Fruit fly (Drosophila melanogaster) whole organism, embryonic: ENCODE results near the gene Ance-2.

Experiments
- Asciz ChIP-seq: fragments of 200-800 bp; sonication (Bioruptor generic); optimal IDR thresholded peaks from 2 replicates; lab custom pipeline; 2017; ENCODE audit warnings: missing biosample characterization, mild to moderate bottlenecking, missing genetic modification characterization, missing genetic modification reagents
- Bgb ChIP-seq: fragments of 200-800 bp; sonication (Bioruptor generic); IDR thresholded peaks from 2 replicates; pipeline ENCODE4 v1.3.6; 2022; ENCODE audit warnings: missing biosample characterization, missing genetic modification characterization; ENCODE audit not compliant: partially characterized antibody
- CG1024 ChIP-seq: fragments of 200-800 bp; sonication (Bioruptor generic); IDR thresholded peaks from 2 replicates; pipeline ENCODE4 v1.3.6; 2022; ENCODE audit warnings: missing biosample characterization, missing genetic modification characterization
- CG14860 ChIP-seq: fragments of 200-800 bp; sonication (Bioruptor generic); IDR thresholded peaks from 3 replicates; pipeline ENCODE4 v1.3.6; 2022; ENCODE audit warnings: missing biosample characterization, missing genetic modification characterization; ENCODE audit not compliant: partially characterized antibody
- CG15601 ChIP-seq: fragments of 200-800 bp; sonication (Bioruptor generic); optimal IDR thresholded peaks from 3 replicates; lab custom pipeline; 2019; ENCODE audit warnings: missing biosample characterization, mild to moderate bottlenecking, missing genetic modification characterization, moderate library complexity
- CG15696 ChIP-seq: fragments of 200-800 bp; sonication (Bioruptor generic); optimal IDR thresholded peaks from 2 replicates; lab custom pipeline; 2019; ENCODE audit warnings: missing biosample characterization, mild to moderate bottlenecking, missing genetic modification characterization, moderate library complexity
- CG16813 ChIP-seq: fragments of 200-800 bp; sonication (Bioruptor generic); IDR thresholded peaks from 3 replicates; pipeline ENCODE4 v1.3.6; 2022; ENCODE audit warnings: missing biosample characterization, missing genetic modification characterization; ENCODE audit not compliant: partially characterized antibody
- CG33557 ChIP-seq: fragments of 200-800 bp; sonication (Bioruptor generic); optimal IDR thresholded peaks from 2 replicates; lab custom pipeline; 2019; ENCODE audit warnings: missing biosample characterization, mild to moderate bottlenecking, missing genetic modification characterization, moderate library complexity
- CG34376 ChIP-seq: fragments of 200-800 bp; sonication (Bioruptor generic); optimal IDR thresholded peaks from 2 replicates; lab custom pipeline; 2018; ENCODE audit warnings: missing biosample characterization, mild to moderate bottlenecking, missing genetic modification characterization
- CG6254 ChIP-seq: fragments of 200-800 bp; sonication (Bioruptor generic); optimal IDR thresholded peaks from 3 replicates; lab custom pipeline; 2017; ENCODE audit warnings: mild to moderate bottlenecking, missing biosample characterization, missing genetic modification reagents, missing genetic modification characterization
- CG6813 ChIP-seq: fragments of 200-800 bp; sonication (Bioruptor generic); optimal IDR thresholded peaks from 2 replicates; lab custom pipeline; 2017; ENCODE audit warnings: missing biosample characterization, missing genetic modification characterization, mild to moderate bottlenecking, moderate library complexity, missing genetic modification reagents
- CG7839 ChIP-seq: fragments of 200-800 bp; sonication (Bioruptor generic); optimal IDR thresholded peaks from 3 replicates; lab custom pipeline; 2018; ENCODE audit warnings: missing biosample characterization, mild to moderate bottlenecking, missing genetic modification characterization, moderate library complexity
- CG8359 ChIP-seq: fragments of 200-800 bp; sonication (Bioruptor generic); optimal IDR thresholded peaks from 2 replicates; lab custom pipeline; 2017; ENCODE audit warnings: missing biosample characterization, mild to moderate bottlenecking, missing genetic modification characterization, borderline replicate concordance
- CTCF ChIP-seq: fragments of 200-800 bp; sonication (Bioruptor generic); optimal IDR thresholded peaks from 2 replicates; lab custom pipeline; 2017; ENCODE audit warnings: missing biosample characterization, mild to moderate bottlenecking, missing genetic modification characterization, moderate library complexity
- Dip3 ChIP-seq: fragments of 200-800 bp; sonication (Bioruptor generic); optimal IDR thresholded peaks from 3 replicates; lab custom pipeline; 2016; ENCODE audit warnings: missing biosample characterization, missing genetic modification characterization
- Fer3 ChIP-seq: fragments of 200-800 bp; sonication (Bioruptor generic); optimal IDR thresholded peaks from 2 replicates; lab custom pipeline; 2018; ENCODE audit warnings: missing biosample characterization, mild to moderate bottlenecking, missing genetic modification characterization, moderate library complexity
- HLH3B ChIP-seq: fragments of 200-800 bp; sonication (Bioruptor generic); IDR thresholded peaks from 2 replicates; pipeline ENCODE4 v1.3.6; 2022; ENCODE audit warnings: missing biosample characterization, missing genetic modification characterization
- HLH4C ChIP-seq: fragments of 200-800 bp; sonication (Bioruptor generic); IDR thresholded peaks from 3 replicates; pipeline ENCODE4 v1.3.6; 2022; ENCODE audit warnings: missing biosample characterization, missing genetic modification characterization; ENCODE audit not compliant: partially characterized antibody
- Mrtf ChIP-seq: fragments of 200-800 bp; sonication (Bioruptor generic); IDR thresholded peaks from 3 replicates; pipeline ENCODE4 v1.3.6; 2022; ENCODE audit warnings: missing biosample characterization, missing genetic modification characterization
- amos ChIP-seq: fragments of 200-800 bp; sonication (Bioruptor generic); IDR thresholded peaks from 2 replicates; pipeline ENCODE4 v1.3.6; 2022; ENCODE audit warnings: missing biosample characterization, missing genetic modification characterization; ENCODE audit not compliant: partially characterized antibody
- az2 ChIP-seq: fragments of 200-800 bp; sonication (Bioruptor generic); optimal IDR thresholded peaks from 3 replicates; lab custom pipeline; 2016; ENCODE audit warnings: missing biosample characterization, missing genetic modification characterization
- bbx ChIP-seq: fragments of 200-800 bp; sonication (Bioruptor generic); IDR thresholded peaks from 2 replicates; pipeline ENCODE4 v1.3.6; 2022; ENCODE audit warnings: missing biosample characterization, missing genetic modification characterization; ENCODE audit not compliant: partially characterized antibody
- bcd ChIP-seq: fragments of 200-800 bp; sonication (Bioruptor generic); optimal IDR thresholded peaks from 2 replicates; lab custom pipeline; 2017; ENCODE audit warnings: missing biosample characterization, mild to moderate bottlenecking, missing genetic modification characterization
- da ChIP-seq: fragments of 200-800 bp; sonication (Bioruptor generic); optimal IDR thresholded peaks from 2 replicates; lab custom pipeline; 2016; ENCODE audit warnings: missing biosample characterization, missing genetic modification characterization
- dmrt11E ChIP-seq: fragments of 200-800 bp; sonication (Bioruptor generic); optimal IDR thresholded peaks from 3 replicates; lab custom pipeline; 2018; ENCODE audit warnings: missing biosample characterization, mild to moderate bottlenecking, missing genetic modification characterization, moderate library complexity
- exex ChIP-seq: fragments of 200-800 bp; sonication (Bioruptor generic); optimal IDR thresholded peaks from 4 replicates; lab custom pipeline; 2018; ENCODE audit warnings: missing biosample characterization, mild to moderate bottlenecking, missing genetic modification characterization, moderate library complexity
- grn ChIP-seq: fragments of 200-800 bp; sonication (Bioruptor generic); optimal IDR thresholded peaks from 3 replicates; lab custom pipeline; 2017; ENCODE audit warnings: missing biosample characterization, missing genetic modification characterization
- jing ChIP-seq: fragments of 200-800 bp; sonication (Bioruptor generic); optimal IDR thresholded peaks from 2 replicates; lab custom pipeline; 2018; ENCODE audit warnings: missing biosample characterization, mild to moderate bottlenecking, missing genetic modification characterization
- klu ChIP-seq: fragments of 200-800 bp; sonication (Bioruptor generic); IDR thresholded peaks from 2 replicates; pipeline ENCODE4 v1.3.6; 2022; ENCODE audit warnings: missing biosample characterization, missing genetic modification characterization
- pros ChIP-seq: fragments of 200-800 bp; sonication (Bioruptor generic); optimal IDR thresholded peaks from 3 replicates; lab custom pipeline; 2019; ENCODE audit warnings: missing biosample characterization, mild to moderate bottlenecking, missing genetic modification characterization, moderate library complexity
- run ChIP-seq: fragments of 200-800 bp; sonication (Bioruptor generic); optimal IDR thresholded peaks from 3 replicates; lab custom pipeline; 2018; ENCODE audit warnings: missing biosample characterization, mild to moderate bottlenecking, missing genetic modification characterization
- salm ChIP-seq: fragments of 200-800 bp; sonication (Bioruptor generic); optimal IDR thresholded peaks from 2 replicates; lab custom pipeline; 2018; ENCODE audit warnings: missing biosample characterization, mild to moderate bottlenecking, missing genetic modification characterization
- sd ChIP-seq: fragments of 200-800 bp; sonication (Bioruptor generic); optimal IDR thresholded peaks from 3 replicates; lab custom pipeline; 2018; ENCODE audit warnings: missing biosample characterization, mild to moderate bottlenecking, missing genetic modification characterization, moderate library complexity
- sens ChIP-seq: fragments of 200-800 bp; sonication (Bioruptor generic); peaks from one replicate; lab custom pipeline; 2016; ENCODE audit warnings: missing biosample characterization, missing genetic modification characterization
- sima ChIP-seq: fragments of 200-800 bp; sonication (Bioruptor generic); optimal IDR thresholded peaks from 2 replicates; lab custom pipeline; 2016; ENCODE audit warnings: missing biosample characterization, missing genetic modification characterization
- so ChIP-seq: fragments of 200-800 bp; sonication (Bioruptor generic); IDR thresholded peaks from 3 replicates; pipeline ENCODE4 v1.3.6; 2022; ENCODE audit warnings: missing biosample characterization, missing genetic modification characterization
- stwl ChIP-seq: fragments of 200-800 bp; sonication (Bioruptor generic); optimal IDR thresholded peaks from 3 replicates; lab custom pipeline; 2018; ENCODE audit warnings: missing biosample characterization, mild to moderate bottlenecking, missing genetic modification characterization, moderate library complexity
- sug ChIP-seq: fragments of 200-800 bp; optimal IDR thresholded peaks from 2 replicates; lab custom pipeline; 2019; ENCODE audit warnings: missing biosample characterization, mild to moderate bottlenecking, missing genetic modification characterization, moderate library complexity
- twi ChIP-seq: fragments of 200-800 bp; optimal IDR thresholded peaks from 2 replicates; lab custom pipeline; 2019; ENCODE audit warnings: missing biosample characterization, mild to moderate bottlenecking, missing genetic modification characterization, moderate library complexity

Gene Ance-2

dm6 chr2L:13905848-13906585, 3.1 kb upstream of the Ance-2 start:
- no peak for TF ChIP-seq CG8359
- no peak for TF ChIP-seq bcd (GFP tag; lab: Kevin White, UChicago)
- TF ChIP-seq da (GFP tag; lab: Kevin White, UChicago), result no peak
- TF ChIP-seq exex (tag; lab: Kevin White, UChicago), result peak; percentile 88
- TF ChIP-seq CG15696 (tag; lab: Kevin White, UChicago), result peak; percentile 48
- peak; percentile 92 for TF ChIP-seq CG34376 (GFP tag; lab: Kevin White, UChicago)
- TF ChIP-seq grn (GFP tag; lab: Kevin White, UChicago), result peak; percentile 60
- no peak for TF ChIP-seq az2
- no peak for TF ChIP-seq sima (GFP tag; lab: Kevin White, UChicago)
- no peak for TF ChIP-seq klu (GFP tag; lab: Robert Waterston, UW)
- TF ChIP-seq CG1024 (GFP tag; lab: Robert Waterston, UW), result no peak
- peak; percentile 8 for TF ChIP-seq twi
- TF ChIP-seq CG6813 (GFP tag; lab: Kevin White, UChicago), result no peak
- TF ChIP-seq so (GFP tag; lab: Robert Waterston, UW), result no peak
- TF ChIP-seq salm, result peak; percentile 21
- TF ChIP-seq CG6254 (GFP tag; lab: Kevin White, UChicago), result no peak
- no peak for TF ChIP-seq pros (GFP tag; lab: Kevin White, UChicago)
- TF ChIP-seq sug (tag; lab: Kevin White, UChicago), result peak; percentile 32
- peak; percentile 84 for TF ChIP-seq sd (tag; lab: Kevin White, UChicago)
- TF ChIP-seq run (tag; lab: Kevin White, UChicago), result peak; percentile 66
- TF ChIP-seq dmrt11E (tag; lab: Kevin White, UChicago), result peak; percentile 34
- TF ChIP-seq CG33557 (GFP tag; lab: Kevin White, UChicago), result peak; percentile 38
- TF ChIP-seq Asciz, result no peak
- no peak for TF ChIP-seq Dip3
- no peak for TF ChIP-seq jing
- peak; percentile 43 for TF ChIP-seq sens
- TF ChIP-seq CG15601, result peak; percentile 68

- TF ChIP-seq CG7839 (tag; lab: Kevin White, UChicago) (no peak), CG14860 (GFP tag; lab: Robert Waterston, UW) (peak; percentile 30; the same call in 1 of the 3 replicates), amos (peak; percentile 42; the same call in 1 of the 2 replicates), stwl (tag; lab: Kevin White, UChicago) (peak; percentile 34), HLH4C (GFP tag; lab: Robert Waterston, UW) (no peak), CTCF (GFP tag; lab: Kevin White, UChicago) (peak; percentile 33), bbx (peak; percentile 11; the same call in 1 of the 2 replicates), CG16813 (GFP tag; lab: Robert Waterston, UW) (peak; percentile 30; the same call in 1 of the 3 replicates), Bgb (GFP tag; lab: Robert Waterston, UW) (peak; percentile 54; the same call in 1 of the 2 replicates), Fer3 (tag; lab: Kevin White, UChicago) (no peak), Mrtf (GFP tag; lab: Robert Waterston, UW) (no peak), HLH3B (no peak)
Observed at dm6 chr2L:13911783-13912182, 2.6 kb downstream of the Ance-2 start, which contains the start of gene Acyp. TSS of gene Acyp (plus strand) at chr2L:13912083.
